Worm (Caenorhabditis elegans): ENCODE results near the gene B0334.4.

ce11 chrII:11453639-11454038 lies 41.9 kb upstream of the B0334.4 start:
- TF ChIP-seq him-1 (tag; optimal IDR thresholded peaks at IDR 0.05) (no peak), W03F9.2 (tag; optimal IDR thresholded peaks at IDR 0.05) (no peak)

Data from whole organism, L4/young adult.